Fruit fly (Drosophila melanogaster): ENCODE results near the gene CG9231.

The CG9231 gene

DNA sequence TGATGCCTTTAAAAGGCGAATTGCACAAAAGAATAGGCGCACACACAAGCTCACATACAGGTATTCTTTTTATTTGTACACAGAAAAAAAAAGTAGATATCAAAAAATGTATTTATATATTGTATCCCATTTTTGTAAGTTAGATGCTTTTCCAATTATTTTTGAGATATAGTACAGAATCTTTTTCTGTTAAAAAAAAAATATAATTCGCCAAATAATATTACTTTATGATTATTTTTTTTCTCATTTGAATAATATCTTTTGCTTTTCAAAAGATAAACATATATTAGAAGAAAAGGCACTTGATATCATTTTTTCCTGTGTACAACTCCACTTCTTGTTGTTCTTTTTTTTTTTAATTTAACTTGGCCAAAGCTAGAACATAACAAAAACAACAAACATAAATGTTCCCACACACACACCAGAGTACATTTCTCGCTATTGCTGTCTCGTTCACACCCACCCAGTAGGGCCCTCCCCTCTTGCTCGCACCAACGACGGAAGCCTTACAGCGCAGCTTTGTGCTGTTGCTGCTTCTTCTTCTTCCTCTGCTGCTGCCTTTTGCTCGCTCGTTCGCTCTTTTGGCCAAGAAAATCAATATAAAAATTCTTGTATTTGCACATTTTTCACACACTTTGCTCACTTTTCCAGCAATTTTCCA, 49.1 kb upstream of the CG9231 start (continued):
- TF ChIP-seq CG1024 (GFP tag; IDR thresholded peaks at IDR 0.05), result no peak
- TF ChIP-seq kah (GFP tag; optimal IDR thresholded peaks at IDR 0.05), result no peak
- no peak for TF ChIP-seq crc (GFP tag; optimal IDR thresholded peaks at IDR 0.05)
- no peak for TF ChIP-seq pita (GFP tag; optimal IDR thresholded peaks at IDR 0.05)
- TF ChIP-seq B-H2 (GFP tag; optimal IDR thresholded peaks at IDR 0.05), result no peak
- TF ChIP-seq CG6765 (GFP tag; optimal IDR thresholded peaks at IDR 0.05), result peak; percentile 57
- peak; percentile 40 for TF ChIP-seq tio (GFP tag; optimal IDR thresholded peaks at IDR 0.05)
- no peak for TF ChIP-seq CTCF (GFP tag; optimal IDR thresholded peaks at IDR 0.05)
- peak; percentile 84 for TF ChIP-seq Dek (tag; optimal IDR thresholded peaks at IDR 0.05)
- peak; percentile 18 for TF ChIP-seq CG13123 (GFP tag; optimal IDR thresholded peaks at IDR 0.05)
- TF ChIP-seq scrt (GFP tag; optimal IDR thresholded peaks at IDR 0.05), result peak; percentile 56
- no peak for TF ChIP-seq CG3726 (GFP tag; IDR thresholded peaks at IDR 0.05)
- TF ChIP-seq CG17328 (GFP tag; IDR thresholded peaks at IDR 0.05), result peak; percentile 43; the same call in 1 of the 2 replicates
- no peak for TF ChIP-seq CG6654 (GFP tag; optimal IDR thresholded peaks at IDR 0.05)
- TF ChIP-seq CrebB (tag; optimal IDR thresholded peaks at IDR 0.05), result no peak
- peak; percentile 47 for TF ChIP-seq Xbp1 (GFP tag; optimal IDR thresholded peaks at IDR 0.05)
- no peak for TF ChIP-seq Neu2 (GFP tag; optimal IDR thresholded peaks at IDR 0.05; ENCODE audit: borderline replicate concordance)
- no peak for TF ChIP-seq inv (GFP tag; IDR thresholded peaks at IDR 0.05; ENCODE audit: partially characterized antibody)
- peak; percentile 49 for TF ChIP-seq CG11696 (GFP tag; IDR thresholded peaks at IDR 0.05)
- peak; percentile 64 for TF ChIP-seq CG15696 (tag; optimal IDR thresholded peaks at IDR 0.05)
- TF ChIP-seq Doc3 (GFP tag; IDR thresholded peaks at IDR 0.05; ENCODE audit: partially characterized antibody), result no peak
- TF ChIP-seq CG5180 (GFP tag; optimal IDR thresholded peaks at IDR 0.05), result no peak
- no peak for TF ChIP-seq Hsf (GFP tag; optimal IDR thresholded peaks at IDR 0.05)
- TF ChIP-seq CG17612 (GFP tag; IDR thresholded peaks at IDR 0.05), result peak; percentile 43; the same call in 1 of the 2 replicates
- no peak for TF ChIP-seq Opbp (GFP tag; IDR thresholded peaks at IDR 0.05; ENCODE audit: partially characterized antibody)
- peak; percentile 35 for TF ChIP-seq CG18476 (GFP tag; optimal IDR thresholded peaks at IDR 0.05)
- TF ChIP-seq CG32772 (GFP tag; IDR thresholded peaks at IDR 0.05), result peak; percentile 73
- TF ChIP-seq GATAe (GFP tag; conservative IDR thresholded peaks at IDR 0.05), result 0 out of 2 replicates have a peak, but pooled peaks have one; percentile 29
- TF ChIP-seq Elba2 (GFP tag; optimal IDR thresholded peaks at IDR 0.05), result no peak
- no peak for TF ChIP-seq bigmax (GFP tag; optimal IDR thresholded peaks at IDR 0.05)
- no peak for TF ChIP-seq cato (GFP tag; optimal IDR thresholded peaks at IDR 0.05; ENCODE audit: borderline replicate concordance)
- TF ChIP-seq Lpt (GFP tag; optimal IDR thresholded peaks at IDR 0.05), result no peak
- no peak for TF ChIP-seq ac (GFP tag; optimal IDR thresholded peaks at IDR 0.05)
- no peak for TF ChIP-seq cad (GFP tag; optimal IDR thresholded peaks at IDR 0.05)
- no peak for TF ChIP-seq gro (GFP tag; optimal IDR thresholded peaks at IDR 0.05)
- no peak for TF ChIP-seq chm (GFP tag; IDR thresholded peaks at IDR 0.05)
- TF ChIP-seq ap (GFP tag; IDR thresholded peaks at IDR 0.05), result no peak; the same call in 1 of the 2 replicates
- TF ChIP-seq CG43689 (GFP tag; IDR thresholded peaks at IDR 0.05), result no peak
- no peak for TF ChIP-seq Antp (GFP tag; optimal IDR thresholded peaks at IDR 0.05)
- no peak for TF ChIP-seq ase (GFP tag; IDR thresholded peaks at IDR 0.05)
- no peak for TF ChIP-seq en (GFP tag; optimal IDR thresholded peaks at IDR 0.05)
- TF ChIP-seq CG11560 (tag; IDR thresholded peaks at IDR 0.05), result no peak
- no peak for TF ChIP-seq Side (GFP tag; optimal IDR thresholded peaks at IDR 0.05)
- peak; percentile 49 for TF ChIP-seq CG9817 (tag; optimal IDR thresholded peaks at IDR 0.05)
- peak; percentile 84 for TF ChIP-seq E2f1 (GFP tag; IDR thresholded peaks at IDR 0.05)
- peak; percentile 88 for TF ChIP-seq slbo (GFP tag; IDR thresholded peaks at IDR 0.05)
- TF ChIP-seq Hr3 (GFP tag; optimal IDR thresholded peaks at IDR 0.05), result peak; percentile 63
- TF ChIP-seq sqz (GFP tag; optimal IDR thresholded peaks at IDR 0.05), result no peak
- TF ChIP-seq oc (tag; optimal IDR thresholded peaks at IDR 0.05), result no peak
- peak; percentile 72 for TF ChIP-seq nom (GFP tag; optimal IDR thresholded peaks at IDR 0.05)
- TF ChIP-seq chn (GFP tag; optimal IDR thresholded peaks at IDR 0.05), result no peak

Data from whole organism, embryonic.